Fruit fly (Drosophila melanogaster): ENCODE measurements around the gene Cpr67B.

Cpr67B gene

DNA sequence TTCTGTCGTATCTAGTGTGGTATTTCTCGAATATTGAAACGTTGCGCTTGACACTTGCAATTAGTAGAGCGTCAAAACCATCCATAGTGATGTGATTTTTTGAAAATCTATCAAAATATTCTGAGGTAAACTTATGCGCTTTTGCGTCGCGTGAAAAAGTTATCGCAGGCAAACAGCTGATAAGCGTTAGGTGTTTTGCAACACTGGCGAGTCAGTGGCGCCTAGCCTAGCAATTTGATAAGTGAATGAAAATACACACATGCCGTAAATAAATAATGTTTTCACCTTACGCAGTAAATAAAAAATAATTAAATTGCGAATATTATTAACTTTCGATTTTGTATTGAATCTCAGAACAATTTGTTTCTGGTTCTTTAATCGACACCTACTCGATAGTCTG, 30.7 kb downstream of the Cpr67B start, which contains the start of gene CG42526 (continued):
- TF ChIP-seq sisA (GFP tag; IDR thresholded peaks at IDR 0.05) (no peak), CG2129 (GFP tag; IDR thresholded peaks at IDR 0.05; ENCODE audit: partially characterized antibody) (no peak), CG12942 (GFP tag; optimal IDR thresholded peaks at IDR 0.05) (peak; percentile 27), B-H2 (GFP tag; optimal IDR thresholded peaks at IDR 0.05) (peak; percentile 19), sens-2 (GFP tag; IDR thresholded peaks at IDR 0.05) (0 out of 2 replicates have a peak, but pooled peaks have one; percentile 38), usp (GFP tag; optimal IDR thresholded peaks at IDR 0.05) (no peak), hbn (GFP tag; IDR thresholded peaks at IDR 0.05; ENCODE audit: partially characterized antibody) (peak; percentile 45; the same call in 1 of the 2 replicates), CG11560 (tag; IDR thresholded peaks at IDR 0.05) (peak; percentile 78; the same call in 2 of the 3 replicates), CG4617 (GFP tag; optimal IDR thresholded peaks at IDR 0.05; ENCODE audit: borderline replicate concordance) (peak; percentile 9), CG12659 (GFP tag; optimal IDR thresholded peaks at IDR 0.05) (peak; percentile 59), CG9797 (GFP tag; optimal IDR thresholded peaks at IDR 0.05) (peak; percentile 18), Rfx (GFP tag; IDR thresholded peaks at IDR 0.05) (peak; percentile 70), z (GFP tag; IDR thresholded peaks at IDR 0.05) (no peak), CG9437 (GFP tag; optimal IDR thresholded peaks at IDR 0.05) (peak; percentile 64), sd (tag; optimal IDR thresholded peaks at IDR 0.05) (peak; percentile 36), slou (GFP tag; optimal IDR thresholded peaks at IDR 0.05) (peak; percentile 6), dm (GFP tag; optimal IDR thresholded peaks at IDR 0.05) (peak; percentile 34), CoRest (tag; optimal IDR thresholded peaks at IDR 0.05) (peak; percentile 35), ken (GFP tag; IDR thresholded peaks at IDR 0.05) (peak; percentile 54; the same call in 2 of the 3 replicates), Myb (GFP tag; optimal IDR thresholded peaks at IDR 0.05) (peak; percentile 43), gsb-n (tag; optimal IDR thresholded peaks at IDR 0.05) (peak; percentile 27), CG2199 (GFP tag; IDR thresholded peaks at IDR 0.05) (0 out of 3 replicates have a peak, but pooled peaks have one; percentile 5), mld (GFP tag; IDR thresholded peaks at IDR 0.05; ENCODE audit: partially characterized antibody) (no peak), fu2 (GFP tag; optimal IDR thresholded peaks at IDR 0.05) (peak; percentile 6), pan (optimal IDR thresholded peaks at IDR 0.05) (no peak), pan (GFP tag; optimal IDR thresholded peaks at IDR 0.05 in 1 of 2, IDR thresholded peaks at IDR 0.05 in 1 of 2) (peak in 1 of 2 experiments; percentile 49), tin (GFP tag; optimal IDR thresholded peaks at IDR 0.05) (peak; percentile 7), Hsf (GFP tag; optimal IDR thresholded peaks at IDR 0.05) (peak; percentile 63)

DNA sequence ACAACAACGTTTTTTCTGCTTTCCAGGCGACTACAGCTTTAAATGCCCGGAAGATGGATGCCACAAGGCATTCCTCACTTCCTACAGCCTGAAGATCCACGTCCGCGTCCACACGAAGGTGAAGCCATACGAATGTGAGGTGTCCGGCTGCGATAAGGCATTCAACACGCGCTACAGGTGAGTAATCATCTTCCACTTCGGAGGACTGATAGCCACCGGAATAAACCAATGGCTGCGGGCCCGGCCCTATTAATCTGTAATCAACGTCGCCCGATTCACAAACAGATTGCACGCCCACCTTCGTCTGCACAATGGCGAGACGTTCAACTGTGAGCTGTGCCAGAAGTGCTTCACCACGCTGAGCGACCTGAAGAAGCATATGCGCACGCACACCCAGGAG, 31.2 kb downstream of the Cpr67B start:
- no peak for TF ChIP-seq zfh2 (GFP tag; optimal IDR thresholded peaks at IDR 0.05)
- peak; percentile 55 for TF ChIP-seq sug (tag; optimal IDR thresholded peaks at IDR 0.05)
- peak; percentile 17 for TF ChIP-seq CG10543 (GFP tag; optimal IDR thresholded peaks at IDR 0.05)
- TF ChIP-seq HmgZ (tag; optimal IDR thresholded peaks at IDR 0.05), result peak; percentile 13
- peak; percentile 54 for TF ChIP-seq Nf-YB (GFP tag; optimal IDR thresholded peaks at IDR 0.05)
- TF ChIP-seq CG4730 (GFP tag; IDR thresholded peaks at IDR 0.05), result no peak
- TF ChIP-seq Taf1 (GFP tag; IDR thresholded peaks at IDR 0.05), result no peak
- TF ChIP-seq cwo (GFP tag; optimal IDR thresholded peaks at IDR 0.05), result peak; percentile 3
- TF ChIP-seq exex (tag; optimal IDR thresholded peaks at IDR 0.05), result peak; percentile 85
- TF ChIP-seq CG17912 (GFP tag; optimal IDR thresholded peaks at IDR 0.05), result no peak
- peak; percentile 14; the same call in 1 of the 2 replicates for TF ChIP-seq Nf-YA (GFP tag; IDR thresholded peaks at IDR 0.05)
- TF ChIP-seq Hey (tag; optimal IDR thresholded peaks at IDR 0.05), result peak; percentile 57
- TF ChIP-seq Nf-YC (tag; optimal IDR thresholded peaks at IDR 0.05), result peak; percentile 84
- TF ChIP-seq sr (GFP tag; IDR thresholded peaks at IDR 0.05), result 0 out of 3 replicates have a peak, but pooled peaks have one; percentile 24
- peak; percentile 85 for TF ChIP-seq Deaf1 (tag; optimal IDR thresholded peaks at IDR 0.05)
- no peak for TF ChIP-seq Fer1 (GFP tag; optimal IDR thresholded peaks at IDR 0.05)
- TF ChIP-seq chm (GFP tag; IDR thresholded peaks at IDR 0.05), result 0 out of 2 replicates have a peak, but pooled peaks have one; percentile 19
- TF ChIP-seq GATAe (GFP tag; conservative IDR thresholded peaks at IDR 0.05), result peak; percentile 37; the same call in 1 of the 2 replicates
